Worm (Caenorhabditis elegans) whole organism, young adult: ENCODE data around the gene Y67D8B.3.

Source experiments
- F57A8.1 ChIP-seq: fragments of 200-800 bp; sonication (Bioruptor generic); optimal IDR thresholded peaks from 2 replicates; lab custom pipeline; 2018; ENCODE audit warnings: mild to moderate bottlenecking, missing genetic modification characterization, moderate library complexity, missing compliant biosample characterization
- K11D2.4 ChIP-seq: fragments of 200-800 bp; sonication (Bioruptor generic); IDR thresholded peaks from 2 replicates; pipeline ENCODE4 v1.3.6; 2022; ENCODE audit warnings: missing genetic modification reagents, missing genetic modification characterization, missing compliant biosample characterization
- attf-5 ChIP-seq: fragments of 200-800 bp; sonication (Bioruptor generic); optimal IDR thresholded peaks from 2 replicates; lab custom pipeline; 2018; ENCODE audit warnings: mild to moderate bottlenecking, missing genetic modification characterization, missing compliant biosample characterization
- ccch-3 ChIP-seq: fragments of 200-800 bp; sonication (Bioruptor generic); optimal IDR thresholded peaks from 2 replicates; lab custom pipeline; 2018; ENCODE audit warnings: mild to moderate bottlenecking, missing genetic modification characterization, missing compliant biosample characterization
- lin-54 ChIP-seq: fragments of 200-800 bp; sonication (Bioruptor generic); optimal IDR thresholded peaks from 2 replicates; lab custom pipeline; 2018; ENCODE audit warnings: mild to moderate bottlenecking, missing genetic modification characterization, missing compliant biosample characterization
- pha-4 ChIP-seq: fragments of 150-350 bp; sonication (generic microtip); optimal IDR thresholded peaks from 2 replicates; lab custom pipeline; 2014; ENCODE audit warnings: missing biosample characterization, missing genetic modification reagents, missing genetic modification characterization
- snpc-4 ChIP-seq, 5 experiments: fragments of 150-350 bp in 1 of 5; sonication (generic microtip) in 4 of 5; optimal IDR thresholded peaks; 2 replicates each; lab custom pipeline; 2014 to 2018; ENCODE audit warnings: missing genetic modification characterization in 5 of 5, missing biosample characterization in 3 of 5, antibody characterized with exemption in 2 of 5, mild to moderate bottlenecking in 2 of 5, missing compliant biosample characterization in 2 of 5, missing genotype in 2 of 5, moderate library complexity in 2 of 5, missing genetic modification reagents in 1 of 5
- unc-62 ChIP-seq: fragments of 150-350 bp; optimal IDR thresholded peaks from 2 replicates; lab custom pipeline; 2014; ENCODE audit warnings: missing biosample characterization, missing genetic modification reagents, missing genetic modification characterization
- ztf-3 ChIP-seq: fragments of 200-800 bp; sonication (Bioruptor generic); optimal IDR thresholded peaks from 2 replicates; lab custom pipeline; 2018; ENCODE audit warnings: mild to moderate bottlenecking, missing genetic modification characterization, missing compliant biosample characterization

- TF ChIP-seq snpc-4 (GFP tag; optimal IDR thresholded peaks at IDR 0.05; lab: Kevin White, UChicago) (no peak), snpc-4 (tag; optimal IDR thresholded peaks at IDR 0.05; lab: Kevin White, UChicago) (no peak), ccch-3 (GFP tag; lab: Kevin White, UChicago) (no peak), K11D2.4 (no peak), attf-5 (GFP tag; lab: Kevin White, UChicago) (no peak), F57A8.1 (GFP tag; lab: Kevin White, UChicago) (no peak), ztf-3 (GFP tag; lab: Kevin White, UChicago) (no peak), pha-4 (no peak), lin-54 (GFP tag; lab: Kevin White, UChicago) (no peak), unc-62 (GFP tag; lab: Kevin White, UChicago) (no peak)
Observed at ce11 chrIV:3246873-3247272, 44.9 kb upstream of the Y67D8B.3 start.
